Fruit fly (Drosophila melanogaster): ENCODE measurements around the gene CG13599.

Gene CG13599

dm6 chr3R:23886270-23887095, 45.0 kb upstream of the CG13599 start (continued):
- TF ChIP-seq sisA (GFP tag; IDR thresholded peaks at IDR 0.05) (peak; percentile 83), D19B (GFP tag; optimal IDR thresholded peaks at IDR 0.05) (no peak), Sry-β (GFP tag; optimal IDR thresholded peaks at IDR 0.05) (peak; percentile 54), nom (GFP tag; optimal IDR thresholded peaks at IDR 0.05) (peak; percentile 94), Pdp1 (GFP tag; optimal IDR thresholded peaks at IDR 0.05) (peak; percentile 67 to 79), CG4360 (GFP tag; IDR thresholded peaks at IDR 0.05) (peak; percentile 100), crc (GFP tag; optimal IDR thresholded peaks at IDR 0.05) (peak; percentile 36), Rfx (GFP tag; IDR thresholded peaks at IDR 0.05) (peak; percentile 63), Hmr (GFP tag; optimal IDR thresholded peaks at IDR 0.05) (peak; percentile 56), Hr78 (GFP tag; optimal IDR thresholded peaks at IDR 0.05) (peak in 1 of 2 experiments; percentile 75), CG43689 (GFP tag; IDR thresholded peaks at IDR 0.05) (peak; percentile 45; the same call in 1 of the 2 replicates), cwo (GFP tag; optimal IDR thresholded peaks at IDR 0.05) (peak; percentile 60), CG14050 (GFP tag; IDR thresholded peaks at IDR 0.05) (peak; percentile 60), NFAT (GFP tag; IDR thresholded peaks at IDR 0.05) (no peak), CG9797 (GFP tag; optimal IDR thresholded peaks at IDR 0.05) (peak; percentile 21), Usf (GFP tag; optimal IDR thresholded peaks at IDR 0.05) (peak; percentile 76), CG10654 (GFP tag; optimal IDR thresholded peaks at IDR 0.05) (peak; percentile 71), CG13424 (tag; optimal IDR thresholded peaks at IDR 0.05) (peak; percentile 89), CG4282 (GFP tag; optimal IDR thresholded peaks at IDR 0.05) (no peak), CG30020 (tag; optimal IDR thresholded peaks at IDR 0.05) (peak; percentile 74), E2f2 (GFP tag; IDR thresholded peaks at IDR 0.05) (peak; percentile 69), Hey (tag; optimal IDR thresholded peaks at IDR 0.05) (no peak), pnt (GFP tag; optimal IDR thresholded peaks at IDR 0.05) (peak; percentile 73), CG16815 (GFP tag; optimal IDR thresholded peaks at IDR 0.05) (peak; percentile 83), CG5180 (GFP tag; optimal IDR thresholded peaks at IDR 0.05) (peak; percentile 76), oc (tag; optimal IDR thresholded peaks at IDR 0.05) (peak; percentile 81), Antp (GFP tag; optimal IDR thresholded peaks at IDR 0.05) (peak; percentile 65), salm (tag; optimal IDR thresholded peaks at IDR 0.05) (peak; percentile 80), pb (GFP tag; optimal IDR thresholded peaks at IDR 0.05) (peak; percentile 41), scrt (GFP tag; optimal IDR thresholded peaks at IDR 0.05) (peak; percentile 55), CG6689 (GFP tag; IDR thresholded peaks at IDR 0.05) (peak; percentile 89), btn (GFP tag; optimal IDR thresholded peaks at IDR 0.05) (peak; percentile 63), Bteb2 (GFP tag; optimal IDR thresholded peaks at IDR 0.05) (peak; percentile 52), CG2678 (tag; optimal IDR thresholded peaks at IDR 0.05) (peak; percentile 89), CG30431 (GFP tag; optimal IDR thresholded peaks at IDR 0.05) (peak; percentile 68), cg (GFP tag; optimal IDR thresholded peaks at IDR 0.05) (no peak), Max (GFP tag; optimal IDR thresholded peaks at IDR 0.05) (peak; percentile 81), CG10366 (GFP tag; IDR thresholded peaks at IDR 0.05) (peak; percentile 71), dysf (GFP tag; IDR thresholded peaks at IDR 0.05) (peak; percentile 82), Gug (GFP tag; IDR thresholded peaks at IDR 0.05) (peak; percentile 52; the same call in 3 of the 4 replicates), caup (GFP tag; optimal IDR thresholded peaks at IDR 0.05; ENCODE audit: severe bottlenecking) (peak; percentile 50), CG12236 (GFP tag; optimal IDR thresholded peaks at IDR 0.05) (peak; percentile 58), Ravus (GFP tag; IDR thresholded peaks at IDR 0.05) (0 out of 2 replicates have a peak, but pooled peaks have one; percentile 37), zfh1 (GFP tag; IDR thresholded peaks at IDR 0.05) (peak; percentile 90), CG1832 (GFP tag; optimal IDR thresholded peaks at IDR 0.05) (peak; percentile 65), Spps (tag; optimal IDR thresholded peaks at IDR 0.05) (peak; percentile 91), lola (GFP tag; optimal IDR thresholded peaks at IDR 0.05) (peak in 1 of 3 experiments; percentile 96), CG12299 (tag; optimal IDR thresholded peaks at IDR 0.05) (peak; percentile 84)
